Fruit fly (Drosophila melanogaster) whole organism, embryonic: ENCODE results near the gene Caf1-55.

Experiments
- Bteb2 ChIP-seq: fragments of 200-800 bp; sonication (Bioruptor generic); optimal IDR thresholded peaks from 2 replicates; lab custom pipeline; 2016; ENCODE audit warnings: missing biosample characterization, missing genetic modification characterization
- C15 ChIP-seq: fragments of 200-800 bp; sonication (Bioruptor generic); IDR thresholded peaks from 3 replicates; pipeline ENCODE4 v1.3.6; 2022; ENCODE audit warnings: missing biosample characterization, missing genetic modification characterization
- CG10654 ChIP-seq: fragments of 200-800 bp; sonication (Bioruptor generic); optimal IDR thresholded peaks from 2 replicates; lab custom pipeline; 2016; ENCODE audit warnings: missing biosample characterization, missing genetic modification characterization
- CG11695 ChIP-seq: fragments of 200-800 bp; sonication (Bioruptor generic); IDR thresholded peaks from 3 replicates; pipeline ENCODE4 v1.3.6; 2022; ENCODE audit warnings: missing biosample characterization, missing genetic modification characterization
- CG13123 ChIP-seq: fragments of 200-800 bp; sonication (Bioruptor generic); optimal IDR thresholded peaks from 2 replicates; lab custom pipeline; 2016; ENCODE audit warnings: missing biosample characterization, missing genetic modification characterization
- CG1602 ChIP-seq: fragments of 200-800 bp; sonication (Bioruptor generic); optimal IDR thresholded peaks from 3 replicates; lab custom pipeline; 2016; ENCODE audit warnings: missing biosample characterization, missing genetic modification characterization
- CG16813 ChIP-seq: fragments of 200-800 bp; sonication (Bioruptor generic); IDR thresholded peaks from 3 replicates; pipeline ENCODE4 v1.3.6; 2022; ENCODE audit warnings: missing biosample characterization, missing genetic modification characterization; ENCODE audit not compliant: partially characterized antibody
- CG17385 ChIP-seq: fragments of 200-800 bp; sonication (Bioruptor generic); optimal IDR thresholded peaks from 3 replicates; lab custom pipeline; 2018; ENCODE audit warnings: missing biosample characterization, mild to moderate bottlenecking, missing genetic modification characterization
- CG17612 ChIP-seq: fragments of 200-800 bp; sonication (Bioruptor generic); IDR thresholded peaks from 2 replicates; pipeline ENCODE4 v1.3.6; 2022; ENCODE audit warnings: missing biosample characterization, missing genetic modification characterization
- CG2129 ChIP-seq: fragments of 200-800 bp; sonication (Bioruptor generic); IDR thresholded peaks from 2 replicates; pipeline ENCODE4 v1.3.6; 2022; ENCODE audit warnings: missing biosample characterization, missing genetic modification characterization; ENCODE audit not compliant: partially characterized antibody
- CG31365 ChIP-seq: fragments of 200-800 bp; sonication (Bioruptor generic); optimal IDR thresholded peaks from 2 replicates; lab custom pipeline; 2018; ENCODE audit warnings: missing biosample characterization, mild to moderate bottlenecking, missing genetic modification characterization
- CG3838 ChIP-seq: fragments of 200-800 bp; sonication (Bioruptor generic); optimal IDR thresholded peaks from 3 replicates; lab custom pipeline; 2016; ENCODE audit warnings: missing biosample characterization, missing genetic modification characterization
- CG3847 ChIP-seq: fragments of 200-800 bp; sonication (Bioruptor generic); IDR thresholded peaks from 2 replicates; pipeline ENCODE4 v1.3.6; 2022; ENCODE audit warnings: missing biosample characterization, missing genetic modification characterization
- CG3995 ChIP-seq: fragments of 200-800 bp; sonication (Bioruptor generic); optimal IDR thresholded peaks from 3 replicates; lab custom pipeline; 2016; ENCODE audit warnings: missing biosample characterization, missing genetic modification characterization
- CG4360 ChIP-seq: fragments of 200-800 bp; sonication (Bioruptor generic); IDR thresholded peaks from 2 replicates; pipeline ENCODE4 v1.3.6; 2022; ENCODE audit warnings: missing biosample characterization, missing genetic modification characterization
- CG6254 ChIP-seq: fragments of 200-800 bp; sonication (Bioruptor generic); optimal IDR thresholded peaks from 3 replicates; lab custom pipeline; 2017; ENCODE audit warnings: mild to moderate bottlenecking, missing biosample characterization, missing genetic modification reagents, missing genetic modification characterization
- CG9797 ChIP-seq: fragments of 200-800 bp; sonication (Bioruptor generic); optimal IDR thresholded peaks from 3 replicates; lab custom pipeline; 2018; ENCODE audit warnings: missing biosample characterization, mild to moderate bottlenecking, missing genetic modification characterization
- Camta ChIP-seq: fragments of 200-800 bp; sonication (Bioruptor generic); optimal IDR thresholded peaks from 2 replicates; lab custom pipeline; 2016; ENCODE audit warnings: missing biosample characterization, missing genetic modification characterization
- Chrac-16 ChIP-seq: fragments of 200-800 bp; sonication (Bioruptor generic); optimal IDR thresholded peaks from 3 replicates; lab custom pipeline; 2016; ENCODE audit warnings: missing biosample characterization, missing genetic modification characterization
- Drgx ChIP-seq: fragments of 200-800 bp; sonication (Bioruptor generic); IDR thresholded peaks from 2 replicates; pipeline ENCODE4 v1.3.6; 2022; ENCODE audit warnings: missing biosample characterization, missing genetic modification characterization
- Gug ChIP-seq: fragments of 200-800 bp; sonication (Bioruptor generic); IDR thresholded peaks from 4 replicates; pipeline ENCODE4 v1.3.6; 2022; ENCODE audit warnings: missing biosample characterization, missing genetic modification characterization
- HLH3B ChIP-seq: fragments of 200-800 bp; sonication (Bioruptor generic); IDR thresholded peaks from 2 replicates; pipeline ENCODE4 v1.3.6; 2022; ENCODE audit warnings: missing biosample characterization, missing genetic modification characterization
- HLHmδ ChIP-seq: fragments of 200-800 bp; sonication (Bioruptor generic); optimal IDR thresholded peaks from 2 replicates; lab custom pipeline; 2018; ENCODE audit warnings: missing biosample characterization, mild to moderate bottlenecking, missing genetic modification characterization, moderate library complexity
- Mad ChIP-seq: fragments of 200-800 bp; sonication (Bioruptor generic); optimal IDR thresholded peaks from 2 replicates; lab custom pipeline; 2016; ENCODE audit warnings: missing biosample characterization, missing genetic modification characterization
- Max ChIP-seq: fragments of 200-800 bp; sonication (Bioruptor generic); optimal IDR thresholded peaks from 2 replicates; lab custom pipeline; 2016; ENCODE audit warnings: missing biosample characterization, mild to moderate bottlenecking, missing genetic modification characterization
- NC2β ChIP-seq: fragments of 200-800 bp; sonication (Bioruptor generic); optimal IDR thresholded peaks from 2 replicates; lab custom pipeline; 2016; ENCODE audit warnings: missing biosample characterization, missing genetic modification characterization
- NK7.1 ChIP-seq: fragments of 200-800 bp; sonication (Bioruptor generic); optimal IDR thresholded peaks from 3 replicates; lab custom pipeline; 2016; ENCODE audit warnings: missing biosample characterization, missing genetic modification characterization
- Nf-YC ChIP-seq: fragments of 200-800 bp; optimal IDR thresholded peaks from 3 replicates; lab custom pipeline; 2019; ENCODE audit warnings: missing biosample characterization, mild to moderate bottlenecking, missing genetic modification characterization, moderate library complexity
- Opbp ChIP-seq: fragments of 200-800 bp; sonication (Bioruptor generic); IDR thresholded peaks from 3 replicates; pipeline ENCODE4 v1.3.6; 2022; ENCODE audit warnings: missing biosample characterization, missing genetic modification characterization; ENCODE audit not compliant: partially characterized antibody
- Sin3A ChIP-seq: fragments of >200 bp; optimal IDR thresholded peaks from 2 replicates; lab custom pipeline; 2018
- Xrp1 ChIP-seq: fragments of 200-800 bp; sonication (Bioruptor generic); IDR thresholded peaks from 2 replicates; pipeline ENCODE4 v1.3.6; 2022; ENCODE audit warnings: missing biosample characterization, missing genetic modification characterization
- YL-1 ChIP-seq: fragments of 200-800 bp; sonication (Bioruptor generic); optimal IDR thresholded peaks from 3 replicates; lab custom pipeline; 2017; ENCODE audit warnings: missing biosample characterization, mild to moderate bottlenecking, missing genetic modification characterization
- ac ChIP-seq: fragments of 200-800 bp; sonication (Bioruptor generic); optimal IDR thresholded peaks from 3 replicates; lab custom pipeline; 2017; ENCODE audit warnings: missing biosample characterization, mild to moderate bottlenecking, missing genetic modification characterization
- ase ChIP-seq: fragments of 200-800 bp; sonication (Bioruptor generic); IDR thresholded peaks from 3 replicates; pipeline ENCODE4 v1.3.6; 2022; ENCODE audit warnings: missing biosample characterization, missing genetic modification characterization
- btn ChIP-seq: fragments of 200-800 bp; sonication (Bioruptor generic); optimal IDR thresholded peaks from 2 replicates; lab custom pipeline; 2016; ENCODE audit warnings: missing biosample characterization, missing genetic modification characterization
- crol ChIP-seq: fragments of 200-800 bp; sonication (Bioruptor generic); IDR thresholded peaks from 2 replicates; pipeline ENCODE4 v1.3.6; 2022; ENCODE audit warnings: missing biosample characterization, missing genetic modification characterization
- dan ChIP-seq: fragments of 200-800 bp; sonication (Bioruptor generic); IDR thresholded peaks from 2 replicates; pipeline ENCODE4 v1.3.6; 2022; ENCODE audit warnings: missing biosample characterization, missing genetic modification characterization
- danr ChIP-seq: fragments of 200-800 bp; sonication (Bioruptor generic); IDR thresholded peaks from 2 replicates; pipeline ENCODE4 v1.3.6; 2022; ENCODE audit warnings: missing biosample characterization, missing genetic modification characterization
- eyg ChIP-seq: fragments of 200-800 bp; sonication (Bioruptor generic); optimal IDR thresholded peaks from 3 replicates; lab custom pipeline; 2016; ENCODE audit warnings: missing biosample characterization, missing genetic modification characterization
- fd96Cb ChIP-seq: fragments of 200-800 bp; sonication (Bioruptor generic); optimal IDR thresholded peaks from 2 replicates; lab custom pipeline; 2018; ENCODE audit warnings: missing biosample characterization, mild to moderate bottlenecking, missing genetic modification characterization, moderate library complexity
- gcm ChIP-seq: fragments of 200-800 bp; sonication (Bioruptor generic); optimal IDR thresholded peaks from 2 replicates; lab custom pipeline; 2019; ENCODE audit warnings: missing biosample characterization, mild to moderate bottlenecking, missing genetic modification characterization, moderate library complexity
- h ChIP-seq: fragments of >200 bp; optimal IDR thresholded peaks from 2 replicates; lab custom pipeline; 2017
- ham ChIP-seq: fragments of 200-800 bp; sonication (Bioruptor generic); IDR thresholded peaks from 2 replicates; pipeline ENCODE4 v1.3.6; 2022; ENCODE audit warnings: missing biosample characterization, missing genetic modification characterization
- hth ChIP-seq: fragments of >200 bp; optimal IDR thresholded peaks from 2 replicates; lab custom pipeline; 2017; ENCODE audit warnings: inconsistent platforms
- inv ChIP-seq: fragments of 200-800 bp; sonication (Bioruptor generic); IDR thresholded peaks from 2 replicates; pipeline ENCODE4 v1.3.6; 2022; ENCODE audit warnings: missing biosample characterization, missing genetic modification characterization; ENCODE audit not compliant: partially characterized antibody
- maf-S ChIP-seq: fragments of 200-800 bp; sonication (Bioruptor generic); optimal IDR thresholded peaks from 2 replicates; lab custom pipeline; 2016; ENCODE audit warnings: missing biosample characterization, missing genetic modification characterization
- onecut ChIP-seq: fragments of 200-800 bp; sonication (Bioruptor generic); IDR thresholded peaks from 2 replicates; pipeline ENCODE4 v1.3.6; 2022; ENCODE audit warnings: missing biosample characterization, missing genetic modification characterization
- pros ChIP-seq: fragments of 200-800 bp; sonication (Bioruptor generic); optimal IDR thresholded peaks from 3 replicates; lab custom pipeline; 2019; ENCODE audit warnings: missing biosample characterization, mild to moderate bottlenecking, missing genetic modification characterization, moderate library complexity
- so ChIP-seq: fragments of 200-800 bp; sonication (Bioruptor generic); IDR thresholded peaks from 3 replicates; pipeline ENCODE4 v1.3.6; 2022; ENCODE audit warnings: missing biosample characterization, missing genetic modification characterization
- stc ChIP-seq: fragments of 200-800 bp; sonication (Bioruptor generic); IDR thresholded peaks from 2 replicates; pipeline ENCODE4 v1.3.6; 2022; ENCODE audit warnings: missing biosample characterization, missing genetic modification characterization

Caf1-55 gene

dm6 chr3R:15242186-15243045, 17.0 kb downstream of the Caf1-55 start, which contains the start of the genes tefu and Hsc70-4 (continued):
- peak; percentile 62; the same call in 1 of the 3 replicates for TF ChIP-seq so (GFP tag; lab: Robert Waterston, UW)
- TF ChIP-seq CG2129 (GFP tag; lab: Robert Waterston, UW), result no peak
- TF ChIP-seq CG9797, result peak; percentile 96
- TF ChIP-seq CG1602 (GFP tag; lab: Kevin White, UChicago), result peak; percentile 86
- no peak for TF ChIP-seq eyg (GFP tag; lab: Kevin White, UChicago)
- peak; percentile 65; the same call in 1 of the 2 replicates for TF ChIP-seq HLH3B
- no peak for TF ChIP-seq h (lab: Kevin White, UChicago)
- TF ChIP-seq Drgx, result peak; percentile 42; the same call in 1 of the 2 replicates
- TF ChIP-seq C15 (GFP tag; lab: Robert Waterston, UW), result peak; percentile 55; the same call in 1 of the 3 replicates
- TF ChIP-seq CG16813 (GFP tag; lab: Robert Waterston, UW), result no peak
- peak; percentile 81 for TF ChIP-seq Chrac-16 (GFP tag; lab: Kevin White, UChicago)
- TF ChIP-seq maf-S (GFP tag; lab: Kevin White, UChicago), result peak; percentile 76
- TF ChIP-seq gcm (GFP tag; lab: Kevin White, UChicago), result no peak
- peak; percentile 70; the same call in 1 of the 2 replicates for TF ChIP-seq danr
- TF ChIP-seq Mad (GFP tag; lab: Kevin White, UChicago), result peak; percentile 68
- TF ChIP-seq CG6254 (GFP tag; lab: Kevin White, UChicago), result peak; percentile 1
- TF ChIP-seq HLHmδ (GFP tag; lab: Kevin White, UChicago), result no peak
- peak; percentile 80 for TF ChIP-seq fd96Cb
- TF ChIP-seq ase (GFP tag; lab: Robert Waterston, UW), result peak; percentile 79; the same call in 2 of the 3 replicates
- TF ChIP-seq hth, result no peak
- peak; percentile 61 for TF ChIP-seq CG17385 (GFP tag; lab: Kevin White, UChicago)
- TF ChIP-seq CG3995, result peak; percentile 6
- peak; percentile 61 for TF ChIP-seq Camta (GFP tag; lab: Kevin White, UChicago)
- no peak for TF ChIP-seq pros (GFP tag; lab: Kevin White, UChicago)
- peak; percentile 63 for TF ChIP-seq CG13123 (GFP tag; lab: Kevin White, UChicago)
- peak; percentile 96 for TF ChIP-seq Sin3A (lab: Kevin White, UChicago)
- no peak for TF ChIP-seq crol
- peak; percentile 9 for TF ChIP-seq CG3838 (GFP tag; lab: Kevin White, UChicago)
- TF ChIP-seq CG10654 (GFP tag; lab: Kevin White, UChicago), result peak; percentile 81
- TF ChIP-seq CG11695 (GFP tag; lab: Robert Waterston, UW), result no peak
- TF ChIP-seq ac (GFP tag; lab: Kevin White, UChicago), result no peak
- peak; percentile 54 for TF ChIP-seq Max
- TF ChIP-seq Opbp (GFP tag; lab: Robert Waterston, UW), result peak; percentile 43; the same call in 2 of the 3 replicates
- TF ChIP-seq stc, result 0 out of 2 replicates have a peak, but pooled peaks have one; percentile 29
- peak; percentile 92 for TF ChIP-seq Gug (GFP tag; lab: Robert Waterston, UW)
- peak; percentile 44 for TF ChIP-seq YL-1 (GFP tag; lab: Kevin White, UChicago)
- TF ChIP-seq CG3847 (GFP tag; lab: Robert Waterston, UW), result peak; percentile 88
- no peak for TF ChIP-seq inv
- no peak for TF ChIP-seq CG4360
- peak; percentile 70 for TF ChIP-seq Xrp1 (GFP tag; lab: Robert Waterston, UW)
- peak; percentile 69 for TF ChIP-seq NC2β
- TF ChIP-seq onecut (GFP tag; lab: Robert Waterston, UW), result peak; percentile 85
- peak; percentile 30 for TF ChIP-seq Nf-YC (tag; lab: Kevin White, UChicago)
- TF ChIP-seq Bteb2 (GFP tag; lab: Kevin White, UChicago), result peak; percentile 61
- no peak for TF ChIP-seq btn (GFP tag; lab: Kevin White, UChicago)
- TF ChIP-seq CG31365 (tag; lab: Kevin White, UChicago), result peak; percentile 4
- peak; percentile 69 for TF ChIP-seq CG17612 (GFP tag; lab: Robert Waterston, UW)
- TF ChIP-seq dan, result 0 out of 2 replicates have a peak, but pooled peaks have one; percentile 44
- peak; percentile 52; the same call in 1 of the 2 replicates for TF ChIP-seq ham
- TF ChIP-seq NK7.1 (GFP tag; lab: Kevin White, UChicago), result no peak
